Fruit fly (Drosophila melanogaster) whole organism, embryonic: ENCODE results near the gene Csp.

ENCODE experiments used
- ATbp ChIP-seq: fragments of 200-800 bp; sonication (Bioruptor generic); optimal IDR thresholded peaks from 2 replicates; lab custom pipeline; 2017; ENCODE audit warnings: missing biosample characterization, mild to moderate bottlenecking, missing genetic modification characterization, missing genetic modification reagents
- Atf6 ChIP-seq: fragments of 200-800 bp; sonication (Bioruptor generic); IDR thresholded peaks from 2 replicates; pipeline ENCODE4 v1.3.6; 2022; ENCODE audit warnings: missing biosample characterization, missing genetic modification characterization
- Blimp-1 ChIP-seq: fragments of 200-800 bp; sonication (Bioruptor generic); optimal IDR thresholded peaks from 3 replicates; lab custom pipeline; 2018; ENCODE audit warnings: missing biosample characterization, missing genetic modification characterization, mild to moderate bottlenecking, moderate library complexity, missing genetic modification reagents
- CG10147 ChIP-seq: fragments of 200-800 bp; sonication (Bioruptor generic); optimal IDR thresholded peaks from 2 replicates; lab custom pipeline; 2019; ENCODE audit warnings: missing biosample characterization, mild to moderate bottlenecking, missing genetic modification characterization, moderate library complexity
- CG1024 ChIP-seq: fragments of 200-800 bp; sonication (Bioruptor generic); IDR thresholded peaks from 2 replicates; pipeline ENCODE4 v1.3.6; 2022; ENCODE audit warnings: missing biosample characterization, missing genetic modification characterization
- CG10543 ChIP-seq: fragments of 200-800 bp; sonication (Bioruptor generic); optimal IDR thresholded peaks from 3 replicates; lab custom pipeline; 2017; ENCODE audit warnings: missing biosample characterization, mild to moderate bottlenecking, missing genetic modification characterization, moderate library complexity
- CG10959 ChIP-seq: fragments of 200-800 bp; sonication (Bioruptor generic); IDR thresholded peaks from 2 replicates; pipeline ENCODE4 v1.3.6; 2022; ENCODE audit warnings: missing biosample characterization, missing genetic modification characterization
- CG11247 ChIP-seq: fragments of 200-800 bp; sonication (Bioruptor generic); IDR thresholded peaks from 2 replicates; pipeline ENCODE4 v1.3.6; 2022; ENCODE audit warnings: missing biosample characterization, missing genetic modification characterization
- CG1529 ChIP-seq: fragments of 200-800 bp; sonication (Bioruptor generic); optimal IDR thresholded peaks from 3 replicates; lab custom pipeline; 2018; ENCODE audit warnings: missing biosample characterization, missing genetic modification characterization
- CG15479 ChIP-seq: fragments of 200-800 bp; sonication (Bioruptor generic); optimal IDR thresholded peaks from 3 replicates; lab custom pipeline; 2019; ENCODE audit warnings: missing biosample characterization, mild to moderate bottlenecking, missing genetic modification characterization, moderate library complexity
- CG17186 ChIP-seq: fragments of 200-800 bp; sonication (Bioruptor generic); optimal IDR thresholded peaks from 3 replicates; lab custom pipeline; 2017; ENCODE audit warnings: missing biosample characterization, missing genetic modification reagents, missing genetic modification characterization
- CG17829 ChIP-seq: fragments of 200-800 bp; optimal IDR thresholded peaks from 2 replicates; lab custom pipeline; 2019; ENCODE audit warnings: missing biosample characterization, mild to moderate bottlenecking, missing genetic modification characterization, moderate library complexity
- CG18599 ChIP-seq: fragments of 200-800 bp; sonication (Bioruptor generic); optimal IDR thresholded peaks from 3 replicates; lab custom pipeline; 2017; ENCODE audit warnings: missing biosample characterization, missing genetic modification characterization, mild to moderate bottlenecking, moderate library complexity, missing genetic modification reagents
- CG18619 ChIP-seq: fragments of 200-800 bp; sonication (Bioruptor generic); optimal IDR thresholded peaks from 3 replicates; lab custom pipeline; 2017; ENCODE audit warnings: missing biosample characterization, mild to moderate bottlenecking, missing genetic modification characterization
- CG33213 ChIP-seq: fragments of 200-800 bp; sonication (Bioruptor generic); optimal IDR thresholded peaks from 3 replicates; lab custom pipeline; 2016; ENCODE audit warnings: missing biosample characterization, missing genetic modification characterization
- CG4328 ChIP-seq: fragments of 200-800 bp; sonication (Bioruptor generic); optimal IDR thresholded peaks from 3 replicates; lab custom pipeline; 2017; ENCODE audit warnings: missing biosample characterization, missing genetic modification reagents, missing genetic modification characterization
- CG43689 ChIP-seq: fragments of 200-800 bp; sonication (Bioruptor generic); IDR thresholded peaks from 2 replicates; pipeline ENCODE4 v1.3.6; 2022; ENCODE audit warnings: missing biosample characterization, missing genetic modification characterization
- CG4820 ChIP-seq: fragments of 200-800 bp; sonication (Bioruptor generic); optimal IDR thresholded peaks from 3 replicates; lab custom pipeline; 2016; ENCODE audit warnings: missing biosample characterization, missing genetic modification characterization
- CG5953 ChIP-seq: fragments of 200-800 bp; sonication (Bioruptor generic); IDR thresholded peaks from 2 replicates; pipeline ENCODE4 v1.3.6; 2022; ENCODE audit warnings: missing biosample characterization, missing genetic modification characterization
- CG6175 ChIP-seq: fragments of 200-800 bp; sonication (Bioruptor generic); IDR thresholded peaks from 3 replicates; pipeline ENCODE4 v1.3.6; 2022; ENCODE audit warnings: missing biosample characterization, missing genetic modification characterization
- CG6765 ChIP-seq: fragments of 200-800 bp; sonication (Bioruptor generic); optimal IDR thresholded peaks from 3 replicates; lab custom pipeline; 2017; ENCODE audit warnings: missing biosample characterization, mild to moderate bottlenecking, missing genetic modification characterization
- CG6791 ChIP-seq: fragments of 200-800 bp; sonication (Bioruptor generic); IDR thresholded peaks from 3 replicates; pipeline ENCODE4 v1.3.6; 2022; ENCODE audit warnings: missing biosample characterization, missing genetic modification characterization; ENCODE audit not compliant: partially characterized antibody
- CG7556 ChIP-seq: fragments of 200-800 bp; sonication (Bioruptor generic); optimal IDR thresholded peaks from 2 replicates; lab custom pipeline; 2017; ENCODE audit warnings: missing biosample characterization, mild to moderate bottlenecking, missing genetic modification characterization
- CG7786 ChIP-seq: fragments of 200-800 bp; sonication (Bioruptor generic); optimal IDR thresholded peaks from 2 replicates; lab custom pipeline; 2016; ENCODE audit warnings: missing biosample characterization, missing genetic modification characterization
- CG7839 ChIP-seq: fragments of 200-800 bp; sonication (Bioruptor generic); optimal IDR thresholded peaks from 3 replicates; lab custom pipeline; 2018; ENCODE audit warnings: missing biosample characterization, mild to moderate bottlenecking, missing genetic modification characterization, moderate library complexity
- CG8944 ChIP-seq: fragments of 200-800 bp; sonication (Bioruptor generic); optimal IDR thresholded peaks from 3 replicates; lab custom pipeline; 2016; ENCODE audit warnings: missing biosample characterization, missing genetic modification characterization
- Dip3 ChIP-seq: fragments of 200-800 bp; sonication (Bioruptor generic); optimal IDR thresholded peaks from 3 replicates; lab custom pipeline; 2016; ENCODE audit warnings: missing biosample characterization, missing genetic modification characterization
- Fer1 ChIP-seq: fragments of 200-800 bp; sonication (Bioruptor generic); optimal IDR thresholded peaks from 2 replicates; lab custom pipeline; 2017; ENCODE audit warnings: missing biosample characterization, mild to moderate bottlenecking, missing genetic modification characterization
- Hsf ChIP-seq: fragments of 200-800 bp; sonication (Bioruptor generic); optimal IDR thresholded peaks from 3 replicates; lab custom pipeline; 2016; ENCODE audit warnings: missing biosample characterization, missing genetic modification characterization
- Mrtf ChIP-seq: fragments of 200-800 bp; sonication (Bioruptor generic); IDR thresholded peaks from 3 replicates; pipeline ENCODE4 v1.3.6; 2022; ENCODE audit warnings: missing biosample characterization, missing genetic modification characterization
- Myb ChIP-seq: fragments of 200-800 bp; sonication (Bioruptor generic); optimal IDR thresholded peaks from 2 replicates; lab custom pipeline; 2016; ENCODE audit warnings: missing biosample characterization, missing genetic modification characterization
- Six4 ChIP-seq: fragments of 200-800 bp; sonication (Bioruptor generic); optimal IDR thresholded peaks from 2 replicates; lab custom pipeline; 2016; ENCODE audit warnings: missing biosample characterization, missing genetic modification characterization
- YL-1 ChIP-seq: fragments of 200-800 bp; sonication (Bioruptor generic); optimal IDR thresholded peaks from 3 replicates; lab custom pipeline; 2017; ENCODE audit warnings: missing biosample characterization, mild to moderate bottlenecking, missing genetic modification characterization
- amos ChIP-seq: fragments of 200-800 bp; sonication (Bioruptor generic); IDR thresholded peaks from 2 replicates; pipeline ENCODE4 v1.3.6; 2022; ENCODE audit warnings: missing biosample characterization, missing genetic modification characterization; ENCODE audit not compliant: partially characterized antibody
- croc ChIP-seq: fragments of 200-800 bp; sonication (Bioruptor generic); conservative IDR thresholded peaks from 3 replicates; pipeline ENCODE4 v1.3.6; 2022; ENCODE audit warnings: missing biosample characterization, missing genetic modification characterization
- danr ChIP-seq: fragments of 200-800 bp; sonication (Bioruptor generic); IDR thresholded peaks from 2 replicates; pipeline ENCODE4 v1.3.6; 2022; ENCODE audit warnings: missing biosample characterization, missing genetic modification characterization
- fd3F ChIP-seq: fragments of 200-800 bp; sonication (Bioruptor generic); optimal IDR thresholded peaks from 2 replicates; lab custom pipeline; 2018; ENCODE audit warnings: missing biosample characterization, mild to moderate bottlenecking, missing genetic modification characterization, moderate library complexity
- gcm ChIP-seq: fragments of 200-800 bp; sonication (Bioruptor generic); optimal IDR thresholded peaks from 2 replicates; lab custom pipeline; 2019; ENCODE audit warnings: missing biosample characterization, mild to moderate bottlenecking, missing genetic modification characterization, moderate library complexity
- gcm2 ChIP-seq: fragments of 200-800 bp; sonication (Bioruptor generic); optimal IDR thresholded peaks from 2 replicates; lab custom pipeline; 2016; ENCODE audit warnings: missing biosample characterization, missing genetic modification characterization
- gem ChIP-seq: fragments of 200-800 bp; sonication (Bioruptor generic); optimal IDR thresholded peaks from 2 replicates; lab custom pipeline; 2019; ENCODE audit warnings: missing biosample characterization, mild to moderate bottlenecking, missing genetic modification characterization, moderate library complexity
- grau ChIP-seq: fragments of 200-800 bp; optimal IDR thresholded peaks from 3 replicates; lab custom pipeline; 2019; ENCODE audit warnings: missing biosample characterization, mild to moderate bottlenecking, missing genetic modification characterization, moderate library complexity
- gro ChIP-seq: fragments of 200-800 bp; sonication (Bioruptor generic); optimal IDR thresholded peaks from 2 replicates; lab custom pipeline; 2016; ENCODE audit warnings: missing biosample characterization, missing genetic modification characterization
- nau ChIP-seq: fragments of 200-800 bp; sonication (Bioruptor generic); optimal IDR thresholded peaks from 3 replicates; lab custom pipeline; 2017; ENCODE audit warnings: missing biosample characterization, mild to moderate bottlenecking, missing genetic modification characterization, missing genetic modification reagents
- p53 ChIP-seq: fragments of 200-800 bp; sonication (Bioruptor generic); optimal IDR thresholded peaks from 2 replicates; lab custom pipeline; 2016; ENCODE audit warnings: missing biosample characterization, missing genetic modification characterization
- pb ChIP-seq: fragments of 200-800 bp; sonication (Bioruptor generic); optimal IDR thresholded peaks from 3 replicates; lab custom pipeline; 2016; ENCODE audit warnings: missing biosample characterization, missing genetic modification characterization
- pum ChIP-seq: fragments of 200-800 bp; sonication (Bioruptor generic); optimal IDR thresholded peaks from 2 replicates; lab custom pipeline; 2016; ENCODE audit warnings: missing biosample characterization, missing genetic modification characterization
- row ChIP-seq: fragments of 200-800 bp; sonication (Bioruptor generic); IDR thresholded peaks from 3 replicates; pipeline ENCODE4 v1.3.6; 2022; ENCODE audit warnings: missing biosample characterization, missing genetic modification characterization
- sens-2 ChIP-seq: fragments of 200-800 bp; sonication (Bioruptor generic); IDR thresholded peaks from 2 replicates; pipeline ENCODE4 v1.3.6; 2022; ENCODE audit warnings: missing biosample characterization, missing genetic modification characterization
- twi ChIP-seq: fragments of 200-800 bp; optimal IDR thresholded peaks from 2 replicates; lab custom pipeline; 2019; ENCODE audit warnings: missing biosample characterization, mild to moderate bottlenecking, missing genetic modification characterization, moderate library complexity

The Csp gene

dm6 chr3L:22287994-22288766 lies 21.0 kb downstream of the Csp start, which contains the start of the genes Hem and IleRS (continued):
- TF ChIP-seq grau (tag; lab: Kevin White, UChicago) (peak; percentile 92), gcm2 (GFP tag; lab: Kevin White, UChicago) (peak; percentile 12), sens-2 (peak; percentile 78), CG10543 (GFP tag; lab: Kevin White, UChicago) (peak; percentile 90), croc (GFP tag; lab: Robert Waterston, UW) (peak; percentile 78), CG6765 (GFP tag; lab: Kevin White, UChicago) (peak; percentile 71), ATbp (GFP tag; lab: Kevin White, UChicago) (peak; percentile 80), CG7556 (GFP tag; lab: Kevin White, UChicago) (peak; percentile 93), Blimp-1 (GFP tag; lab: Kevin White, UChicago) (no peak), Dip3 (peak; percentile 83), Myb (GFP tag; lab: Kevin White, UChicago) (peak; percentile 69), p53 (GFP tag; lab: Kevin White, UChicago) (peak; percentile 57), pum (GFP tag; lab: Kevin White, UChicago) (peak; percentile 83), CG8944 (GFP tag; lab: Kevin White, UChicago) (peak; percentile 79), CG7786 (GFP tag; lab: Kevin White, UChicago) (peak; percentile 87), CG6791 (GFP tag; lab: Robert Waterston, UW) (peak; percentile 84), CG43689 (GFP tag; lab: Robert Waterston, UW) (peak; percentile 84), CG33213 (peak; percentile 80), CG17829 (tag; lab: Kevin White, UChicago) (peak; percentile 95), danr (peak; percentile 80), CG4328 (GFP tag; lab: Kevin White, UChicago) (peak; percentile 81), twi (tag; lab: Kevin White, UChicago) (peak; percentile 84), fd3F (GFP tag; lab: Kevin White, UChicago) (peak; percentile 90), CG10959 (GFP tag; lab: Robert Waterston, UW) (peak; percentile 82), CG7839 (peak; percentile 94), gro (no peak), CG18599 (GFP tag; lab: Kevin White, UChicago) (peak; percentile 91), CG1024 (GFP tag; lab: Robert Waterston, UW) (peak; percentile 77), pb (GFP tag; lab: Kevin White, UChicago) (peak; percentile 62), amos (GFP tag; lab: Robert Waterston, UW) (peak; percentile 88), Fer1 (GFP tag; lab: Kevin White, UChicago) (no peak), CG15479 (peak; percentile 23), CG11247 (GFP tag; lab: Robert Waterston, UW) (peak; percentile 86), YL-1 (peak; percentile 57), Hsf (peak; percentile 94), CG17186 (GFP tag; lab: Kevin White, UChicago) (peak; percentile 66), CG10147 (GFP tag; lab: Kevin White, UChicago) (peak; percentile 84), Mrtf (peak; percentile 79), CG4820 (GFP tag; lab: Kevin White, UChicago) (peak; percentile 94), CG5953 (GFP tag; lab: Robert Waterston, UW) (peak; percentile 86), Six4 (GFP tag; lab: Kevin White, UChicago) (peak; percentile 89), Atf6 (GFP tag; lab: Robert Waterston, UW) (peak; percentile 91), gcm (GFP tag; lab: Kevin White, UChicago) (peak; percentile 91), gem (tag; lab: Kevin White, UChicago) (peak; percentile 97), CG6175 (GFP tag; lab: Robert Waterston, UW) (peak; percentile 71), nau (GFP tag; lab: Kevin White, UChicago) (no peak), CG1529 (GFP tag; lab: Kevin White, UChicago) (peak; percentile 74), CG18619 (GFP tag; lab: Kevin White, UChicago) (peak; percentile 91), row (GFP tag; lab: Robert Waterston, UW) (peak; percentile 92)
